Fruit fly (Drosophila melanogaster): ENCODE measurements around the gene CG5377.

DNA sequence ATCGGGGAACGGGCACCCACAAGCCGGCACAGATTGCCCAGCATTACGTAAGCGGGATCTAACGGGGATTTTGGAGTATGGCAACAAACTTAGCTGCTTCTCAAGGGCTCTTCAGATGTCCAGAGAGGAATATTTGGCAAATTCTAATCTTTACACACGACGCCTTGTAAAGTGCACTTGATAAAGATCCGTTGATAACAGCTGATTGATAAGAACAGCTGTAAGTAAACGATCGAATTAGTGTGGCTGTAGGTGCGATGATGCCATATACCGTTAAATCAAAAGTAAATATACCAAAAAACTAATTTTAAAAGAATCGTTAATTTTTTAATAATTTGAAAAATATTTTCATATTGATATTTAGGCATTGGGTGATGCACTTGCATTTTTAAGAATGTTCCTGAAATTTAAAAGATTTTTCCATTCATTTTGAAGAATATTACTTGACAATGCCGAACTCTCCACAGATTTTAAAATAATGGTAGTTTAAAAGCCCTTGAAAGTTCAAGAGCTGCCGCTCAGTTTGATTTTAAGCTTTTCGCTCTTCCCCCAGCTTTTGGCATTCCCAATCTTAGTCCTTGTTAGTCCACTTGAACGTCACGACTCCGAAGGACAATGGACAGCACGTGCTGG lies at the start of gene CG5377, which contains the start of gene Nrx-1:
- TF ChIP-seq CG8478 (optimal IDR thresholded peaks at IDR 0.05) = no peak
- TF ChIP-seq CTCF (optimal IDR thresholded peaks at IDR 0.05) = no peak
